Fruit fly (Drosophila melanogaster) whole organism, embryonic: ENCODE results near the gene CG42828.

Source experiments
- CG10565 ChIP-seq: fragments of 200-800 bp; sonication (Bioruptor generic); optimal IDR thresholded peaks from 3 replicates; lab custom pipeline; 2016; ENCODE audit warnings: missing biosample characterization, mild to moderate bottlenecking, missing genetic modification characterization
- CG13624 ChIP-seq: fragments of 200-800 bp; sonication (Bioruptor generic); optimal IDR thresholded peaks from 2 replicates; lab custom pipeline; 2016; ENCODE audit warnings: missing biosample characterization, missing genetic modification characterization
- CG16779 ChIP-seq: fragments of 200-800 bp; sonication (Bioruptor generic); IDR thresholded peaks from 2 replicates; pipeline ENCODE4 v1.3.6; 2022; ENCODE audit warnings: missing biosample characterization, missing genetic modification characterization
- CG2129 ChIP-seq: fragments of 200-800 bp; sonication (Bioruptor generic); IDR thresholded peaks from 2 replicates; pipeline ENCODE4 v1.3.6; 2022; ENCODE audit warnings: missing biosample characterization, missing genetic modification characterization; ENCODE audit not compliant: partially characterized antibody
- CG6854 ChIP-seq: fragments of 200-800 bp; sonication (Bioruptor generic); optimal IDR thresholded peaks from 3 replicates; lab custom pipeline; 2017; ENCODE audit warnings: missing biosample characterization, mild to moderate bottlenecking, missing genetic modification characterization
- Doc3 ChIP-seq: fragments of 200-800 bp; sonication (Bioruptor generic); IDR thresholded peaks from 3 replicates; pipeline ENCODE4 v1.3.6; 2022; ENCODE audit warnings: missing biosample characterization, missing genetic modification characterization; ENCODE audit not compliant: partially characterized antibody
- Nf-YC ChIP-seq: fragments of 200-800 bp; optimal IDR thresholded peaks from 3 replicates; lab custom pipeline; 2019; ENCODE audit warnings: missing biosample characterization, mild to moderate bottlenecking, missing genetic modification characterization, moderate library complexity
- Oli ChIP-seq: fragments of 200-800 bp; sonication (Bioruptor generic); optimal IDR thresholded peaks from 2 replicates; lab custom pipeline; 2018; ENCODE audit warnings: missing biosample characterization, mild to moderate bottlenecking, missing genetic modification characterization, moderate library complexity
- ac ChIP-seq: fragments of 200-800 bp; sonication (Bioruptor generic); optimal IDR thresholded peaks from 3 replicates; lab custom pipeline; 2017; ENCODE audit warnings: missing biosample characterization, mild to moderate bottlenecking, missing genetic modification characterization
- esg ChIP-seq: fragments of 200-800 bp; sonication (Bioruptor generic); conservative IDR thresholded peaks from 2 replicates; pipeline ENCODE4 v1.3.6; 2022; ENCODE audit warnings: missing biosample characterization, missing genetic modification characterization
- gcm ChIP-seq: fragments of 200-800 bp; sonication (Bioruptor generic); optimal IDR thresholded peaks from 2 replicates; lab custom pipeline; 2019; ENCODE audit warnings: missing biosample characterization, mild to moderate bottlenecking, missing genetic modification characterization, moderate library complexity
- tna ChIP-seq: fragments of 200-800 bp; sonication (Bioruptor generic); IDR thresholded peaks from 2 replicates; pipeline ENCODE4 v1.3.6; 2022; ENCODE audit warnings: missing biosample characterization, missing genetic modification characterization; ENCODE audit not compliant: partially characterized antibody
- zf30C ChIP-seq: fragments of 200-800 bp; sonication (Bioruptor generic); optimal IDR thresholded peaks from 3 replicates; lab custom pipeline; 2018; ENCODE audit warnings: missing biosample characterization, mild to moderate bottlenecking, missing genetic modification characterization

- TF ChIP-seq CG6854 (no peak), CG13624 (GFP tag; lab: Kevin White, UChicago) (no peak), Nf-YC (tag; lab: Kevin White, UChicago) (no peak), tna (GFP tag; lab: Robert Waterston, UW) (no peak), Oli (tag; lab: Kevin White, UChicago) (no peak), CG10565 (no peak), Doc3 (GFP tag; lab: Robert Waterston, UW) (no peak), zf30C (GFP tag; lab: Kevin White, UChicago) (no peak), esg (GFP tag; lab: Robert Waterston, UW) (no peak), CG2129 (GFP tag; lab: Robert Waterston, UW) (no peak), ac (GFP tag; lab: Kevin White, UChicago) (no peak), gcm (peak; percentile 94), CG16779 (no peak)
These were observed 11.2 kb downstream of the CG42828 start, which contains the start of gene CG4393 for dm6 chr3R:23384591-23385260.
